Fruit fly (Drosophila melanogaster) whole organism, prepupa: ENCODE results near the gene Syx18.

ENCODE experiments used
- Blimp-1 ChIP-seq: fragments of 200-800 bp; sonication (Bioruptor generic); optimal IDR thresholded peaks from 3 replicates; lab custom pipeline; 2017; ENCODE audit warnings: missing biosample characterization, missing genetic modification characterization, mild to moderate bottlenecking, moderate library complexity, missing genetic modification reagents
- CG10631 ChIP-seq: fragments of 200-800 bp; sonication (Bioruptor generic); optimal IDR thresholded peaks from 2 replicates; lab custom pipeline; 2016; ENCODE audit warnings: missing biosample characterization, missing genetic modification characterization
- CG10669 ChIP-seq: fragments of 200-800 bp; sonication (Bioruptor generic); optimal IDR thresholded peaks from 3 replicates; lab custom pipeline; 2018; ENCODE audit warnings: missing biosample characterization, mild to moderate bottlenecking, missing genetic modification characterization, moderate library complexity
- CG11294 ChIP-seq: fragments of 200-800 bp; sonication (Bioruptor generic); IDR thresholded peaks from 2 replicates; pipeline ENCODE4 v1.3.6; 2022; ENCODE audit warnings: missing biosample characterization, missing genetic modification characterization
- CG11762 ChIP-seq: fragments of 200-800 bp; sonication (Bioruptor generic); optimal IDR thresholded peaks from 3 replicates; lab custom pipeline; 2016; ENCODE audit warnings: missing biosample characterization, missing genetic modification characterization; ENCODE audit not compliant: insufficient read depth
- CG11902 ChIP-seq: fragments of 200-800 bp; sonication (Bioruptor generic); optimal IDR thresholded peaks from 3 replicates; lab custom pipeline; 2016; ENCODE audit warnings: missing biosample characterization, missing genetic modification characterization
- CG15336 ChIP-seq: fragments of 200-800 bp; sonication (Bioruptor generic); IDR thresholded peaks from 2 replicates; pipeline ENCODE4 v1.3.6; 2022; ENCODE audit warnings: missing biosample characterization, missing genetic modification characterization
- CG16779 ChIP-seq: fragments of 200-800 bp; sonication (Bioruptor generic); optimal IDR thresholded peaks from 3 replicates; lab custom pipeline; 2017; ENCODE audit warnings: missing biosample characterization, mild to moderate bottlenecking, missing genetic modification characterization
- CG3032 ChIP-seq: fragments of 200-800 bp; optimal IDR thresholded peaks from 2 replicates; lab custom pipeline; 2019; ENCODE audit warnings: missing biosample characterization, mild to moderate bottlenecking, missing genetic modification characterization, moderate library complexity
- CG31627 ChIP-seq: fragments of 200-800 bp; sonication (Bioruptor generic); optimal IDR thresholded peaks from 3 replicates; lab custom pipeline; 2016; ENCODE audit warnings: missing biosample characterization, missing genetic modification characterization
- CG4318 ChIP-seq: fragments of 200-800 bp; sonication (Bioruptor generic); optimal IDR thresholded peaks from 3 replicates; lab custom pipeline; 2017; ENCODE audit warnings: missing biosample characterization, mild to moderate bottlenecking, missing genetic modification characterization
- CG6276 ChIP-seq: fragments of 200-800 bp; sonication (Bioruptor generic); optimal IDR thresholded peaks from 2 replicates; lab custom pipeline; 2017; ENCODE audit warnings: missing biosample characterization, mild to moderate bottlenecking, missing genetic modification characterization
- CG6792 ChIP-seq: fragments of 200-800 bp; sonication (Bioruptor generic); optimal IDR thresholded peaks from 3 replicates; lab custom pipeline; 2016; ENCODE audit warnings: missing biosample characterization, missing genetic modification characterization
- CG6808 ChIP-seq: fragments of 200-800 bp; sonication (Bioruptor generic); optimal IDR thresholded peaks from 3 replicates; lab custom pipeline; 2017; ENCODE audit warnings: missing biosample characterization, missing genetic modification characterization, mild to moderate bottlenecking, moderate library complexity, missing genetic modification reagents
- CG6854 ChIP-seq: fragments of 200-800 bp; sonication (Bioruptor generic); optimal IDR thresholded peaks from 2 replicates; lab custom pipeline; 2017; ENCODE audit warnings: missing biosample characterization, mild to moderate bottlenecking, missing genetic modification characterization
- CG7368 ChIP-seq: fragments of 200-800 bp; sonication (Bioruptor generic); optimal IDR thresholded peaks from 3 replicates; lab custom pipeline; 2016; ENCODE audit warnings: missing biosample characterization, missing genetic modification characterization
- CG8319 ChIP-seq: fragments of 200-800 bp; sonication (Bioruptor generic); optimal IDR thresholded peaks from 3 replicates; lab custom pipeline; 2016; ENCODE audit warnings: missing biosample characterization, missing genetic modification characterization
- CG8632 ChIP-seq: fragments of 200-800 bp; sonication (Bioruptor generic); optimal IDR thresholded peaks from 3 replicates; lab custom pipeline; 2016; ENCODE audit warnings: missing biosample characterization, missing genetic modification characterization
- CG9139 ChIP-seq: fragments of 200-800 bp; sonication (Bioruptor generic); optimal IDR thresholded peaks from 3 replicates; lab custom pipeline; 2017; ENCODE audit warnings: missing biosample characterization, mild to moderate bottlenecking, missing genetic modification characterization
- Eip75B ChIP-seq: fragments of 200-800 bp; sonication (Bioruptor generic); optimal IDR thresholded peaks from 3 replicates; lab custom pipeline; 2016; ENCODE audit warnings: missing biosample characterization, missing genetic modification characterization
- Eip78C ChIP-seq: fragments of 200-800 bp; sonication (Bioruptor generic); peaks from one replicate; lab custom pipeline; 2016; ENCODE audit warnings: missing biosample characterization, missing genetic modification characterization
- Ets96B ChIP-seq: fragments of 200-800 bp; optimal IDR thresholded peaks from 2 replicates; lab custom pipeline; 2019; ENCODE audit warnings: missing biosample characterization, mild to moderate bottlenecking, missing genetic modification characterization, moderate library complexity
- Hr38 ChIP-seq: sonication (Bioruptor generic); optimal IDR thresholded peaks from 2 replicates; lab custom pipeline; 2016; ENCODE audit warnings: missing biosample characterization, missing genetic modification characterization
- Hr4 ChIP-seq: fragments of 200-800 bp; sonication (Bioruptor generic); optimal IDR thresholded peaks from 3 replicates; lab custom pipeline; 2016; ENCODE audit warnings: missing biosample characterization, missing genetic modification characterization
- Lpt ChIP-seq: fragments of 200-800 bp; sonication (Bioruptor generic); optimal IDR thresholded peaks from 3 replicates; lab custom pipeline; 2016; ENCODE audit warnings: missing biosample characterization, missing genetic modification characterization
- Met ChIP-seq: fragments of 200-800 bp; sonication (Bioruptor generic); optimal IDR thresholded peaks from 3 replicates; lab custom pipeline; 2016; ENCODE audit warnings: missing biosample characterization, missing genetic modification characterization
- OdsH ChIP-seq: fragments of 200-800 bp; sonication (Bioruptor generic); optimal IDR thresholded peaks from 3 replicates; lab custom pipeline; 2016; ENCODE audit warnings: missing biosample characterization, missing genetic modification characterization
- Smox ChIP-seq: fragments of 200-800 bp; sonication (Bioruptor generic); optimal IDR thresholded peaks from 3 replicates; lab custom pipeline; 2016; ENCODE audit warnings: missing biosample characterization, missing genetic modification characterization
- Sox14 ChIP-seq: fragments of 200-800 bp; sonication (Bioruptor generic); optimal IDR thresholded peaks from 3 replicates; lab custom pipeline; 2016; ENCODE audit warnings: missing biosample characterization, missing genetic modification characterization
- Sox15 ChIP-seq: fragments of 200-800 bp; sonication (Bioruptor generic); optimal IDR thresholded peaks from 3 replicates; lab custom pipeline; 2016; ENCODE audit warnings: missing biosample characterization, missing genetic modification characterization
- achi ChIP-seq: fragments of 200-800 bp; sonication (Bioruptor generic); optimal IDR thresholded peaks from 3 replicates; lab custom pipeline; 2016; ENCODE audit warnings: missing biosample characterization, missing genetic modification characterization
- acj6 ChIP-seq: fragments of 200-800 bp; sonication (Bioruptor generic); optimal IDR thresholded peaks from 3 replicates; lab custom pipeline; 2016; ENCODE audit warnings: missing biosample characterization, missing genetic modification characterization
- cyc ChIP-seq: fragments of 200-800 bp; sonication (Bioruptor generic); optimal IDR thresholded peaks from 3 replicates; lab custom pipeline; 2016; ENCODE audit warnings: missing biosample characterization, missing genetic modification characterization
- dsx ChIP-seq: fragments of 200-800 bp; optimal IDR thresholded peaks from 3 replicates; lab custom pipeline; 2019; ENCODE audit warnings: missing biosample characterization, mild to moderate bottlenecking, missing genetic modification characterization, moderate library complexity; ENCODE audit not compliant: poor library complexity, severe bottlenecking
- esn ChIP-seq: fragments of 200-800 bp; sonication (Bioruptor generic); optimal IDR thresholded peaks from 2 replicates; lab custom pipeline; 2016; ENCODE audit warnings: missing biosample characterization, mild to moderate bottlenecking, missing genetic modification characterization, moderate library complexity
- fd59A ChIP-seq: fragments of 200-800 bp; sonication (Bioruptor generic); optimal IDR thresholded peaks from 2 replicates; lab custom pipeline; 2017; ENCODE audit warnings: missing biosample characterization, mild to moderate bottlenecking, missing genetic modification characterization, missing genetic modification reagents
- fd85E ChIP-seq: fragments of 200-800 bp; sonication (Bioruptor generic); optimal IDR thresholded peaks from 3 replicates; lab custom pipeline; 2016; ENCODE audit warnings: missing biosample characterization, missing genetic modification characterization
- fkh ChIP-seq: fragments of 200-800 bp; sonication (Bioruptor generic); optimal IDR thresholded peaks from 3 replicates; lab custom pipeline; 2017; ENCODE audit warnings: missing biosample characterization, mild to moderate bottlenecking, missing genetic modification characterization, moderate library complexity
- lz ChIP-seq: fragments of 200-800 bp; sonication (Bioruptor generic); optimal IDR thresholded peaks from 3 replicates; lab custom pipeline; 2016; ENCODE audit warnings: missing biosample characterization, missing genetic modification characterization
- net ChIP-seq: fragments of 200-800 bp; sonication (Bioruptor generic); optimal IDR thresholded peaks from 3 replicates; lab custom pipeline; 2016; ENCODE audit warnings: missing biosample characterization, missing genetic modification characterization
- salr ChIP-seq, 2 experiments: fragments of 200-800 bp; sonication (Bioruptor generic); optimal IDR thresholded peaks; 3 replicates each; lab custom pipeline; 2016 to 2018; ENCODE audit warnings: missing biosample characterization in 2 of 2, missing genetic modification characterization in 2 of 2, mild to moderate bottlenecking in 1 of 2
- spab ChIP-seq: fragments of 200-800 bp; sonication (Bioruptor generic); optimal IDR thresholded peaks from 2 replicates; lab custom pipeline; 2017; ENCODE audit warnings: missing biosample characterization, mild to moderate bottlenecking, missing genetic modification characterization, missing genetic modification reagents
- ss ChIP-seq, 2 experiments: fragments of 200-800 bp; sonication (Bioruptor generic); optimal IDR thresholded peaks; 2 replicates in 1 of 2; 3 replicates in 1 of 2; lab custom pipeline; 2017 to 2018; ENCODE audit warnings: mild to moderate bottlenecking in 2 of 2, missing biosample characterization in 2 of 2, missing genetic modification characterization in 2 of 2, moderate library complexity in 1 of 2
- vri ChIP-seq: fragments of 200-800 bp; sonication (Bioruptor generic); optimal IDR thresholded peaks from 3 replicates; lab custom pipeline; 2016; ENCODE audit warnings: missing biosample characterization, mild to moderate bottlenecking, missing genetic modification characterization

Gene Syx18

DNA sequence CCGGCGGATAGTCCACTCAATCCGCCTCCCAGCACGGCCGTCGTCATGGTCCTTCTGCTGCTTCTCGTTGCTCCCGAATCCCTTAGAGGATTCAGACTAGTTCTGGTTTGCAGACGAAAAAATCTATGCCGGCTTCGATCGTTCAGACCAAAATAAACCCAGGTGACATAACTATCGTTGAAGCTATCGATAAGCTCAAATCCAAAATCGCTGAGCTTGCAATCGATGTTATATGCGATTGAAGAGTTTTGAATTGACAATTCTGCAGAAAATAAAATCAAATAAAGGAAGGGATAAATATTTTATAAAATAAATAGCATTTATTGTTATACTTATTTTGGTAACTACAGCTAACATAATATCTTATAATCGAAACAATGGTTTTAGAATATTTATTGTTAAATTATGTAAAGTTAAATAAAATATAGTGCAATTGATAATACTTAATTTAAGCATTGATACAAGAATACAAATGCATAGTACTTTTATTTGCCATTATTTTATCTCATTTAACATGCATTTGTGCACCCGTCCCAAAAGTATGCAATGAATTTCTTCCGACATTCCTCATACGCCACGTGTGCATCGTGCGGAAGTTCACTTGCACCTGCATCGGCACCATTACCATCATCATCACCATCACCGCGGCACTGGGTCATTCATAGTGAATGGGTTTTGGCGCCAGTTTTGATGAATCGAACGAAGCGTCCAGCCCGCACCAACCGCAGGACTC, 36.5 kb upstream of the Syx18 start, which contains the start of gene Ppox:
Gene Ppox, minus strand, starts transcription at position 173 of the 733 bp plus-strand sequence.
- TF ChIP-seq lz = no peak
- peak; percentile 57 for TF ChIP-seq achi (GFP tag; lab: Kevin White, UChicago)
- peak; percentile 56 for TF ChIP-seq Eip78C (GFP tag; lab: Kevin White, UChicago)
- TF ChIP-seq, all 60 proteins: peak for 2

DNA sequence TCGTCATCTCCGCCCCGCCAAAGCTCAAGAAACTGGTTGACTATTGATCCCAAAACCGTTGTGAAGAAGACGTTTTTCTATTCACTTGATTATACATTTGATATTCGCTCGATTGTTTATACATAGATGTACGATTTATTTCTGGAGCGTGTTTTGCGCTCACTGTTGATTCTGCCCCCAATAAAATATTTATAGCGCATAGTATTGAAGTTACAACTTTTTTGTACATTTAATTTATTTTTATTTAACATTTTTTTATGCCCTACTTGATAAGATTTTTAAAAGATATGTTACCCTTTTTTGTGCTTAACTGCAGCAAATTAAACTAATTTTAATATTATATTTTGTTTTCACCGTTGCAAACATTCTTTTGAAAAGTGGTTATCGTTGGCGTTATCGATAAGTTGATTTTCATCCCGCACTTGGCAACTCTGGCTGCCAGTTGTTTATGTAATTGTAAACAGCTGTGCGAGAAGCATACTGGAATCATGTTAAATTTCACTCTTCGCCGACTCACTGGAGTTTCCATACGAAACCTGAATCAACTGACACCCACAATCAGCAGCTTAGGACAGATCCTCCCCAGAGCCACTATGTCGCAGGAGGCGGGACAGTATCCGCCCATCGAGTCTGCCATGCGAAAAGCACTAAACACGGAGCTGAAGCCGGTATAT, 33.9 kb upstream of the Syx18 start, which contains the start of gene CG31126:
Gene CG31126, plus strand, starts transcription at position 449 of the 674 bp plus-strand sequence.
- no peak for TF ChIP-seq lz
- TF ChIP-seq CG6808 = no peak
- no peak for TF ChIP-seq Smox
- TF ChIP-seq Hr38 (GFP tag; lab: Kevin White, UChicago) = no peak
- TF ChIP-seq, all 60 proteins: peak for 0

dm6 chr3R:24654770-24655322, 29.5 kb upstream of the Syx18 start, which contains the start of the genes CG31125 and CG6695:
TSS of gene CG31125 (minus strand) at chr3R:24654820.
TSS of gene CG6695 (plus strand) at chr3R:24655160.
- no peak for TF ChIP-seq Met (GFP tag; lab: Kevin White, UChicago)
- TF ChIP-seq Blimp-1 (GFP tag; lab: Kevin White, UChicago) = no peak
- TF ChIP-seq CG6276 (GFP tag; lab: Kevin White, UChicago) = no peak
- no peak for TF ChIP-seq Smox
- TF ChIP-seq ss (GFP tag; optimal IDR thresholded peaks at IDR 0.05; lab: Kevin White, UChicago) = no peak
- no peak for TF ChIP-seq vri
- TF ChIP-seq Ets96B (tag; lab: Kevin White, UChicago) = no peak
- no peak for TF ChIP-seq CG8319 (GFP tag; lab: Kevin White, UChicago)
- peak; percentile 45 for TF ChIP-seq lz
- no peak for TF ChIP-seq Lpt (GFP tag; lab: Kevin White, UChicago)
- no peak for TF ChIP-seq CG10669 (GFP tag; lab: Kevin White, UChicago)
- TF ChIP-seq CG11294 (GFP tag; lab: Robert Waterston, UW) = no peak
- TF ChIP-seq Eip75B = no peak
- TF ChIP-seq fkh (GFP tag; lab: Kevin White, UChicago) = no peak
- peak; percentile 88 for TF ChIP-seq achi (GFP tag; lab: Kevin White, UChicago)
- TF ChIP-seq Sox14 = no peak
- no peak for TF ChIP-seq CG4318 (GFP tag; lab: Kevin White, UChicago)
- no peak for TF ChIP-seq CG6854
- TF ChIP-seq esn (GFP tag; lab: Kevin White, UChicago) = peak; percentile 56
- TF ChIP-seq Hr4 (GFP tag; lab: Kevin White, UChicago) = no peak
- no peak for TF ChIP-seq CG9139 (GFP tag; lab: Kevin White, UChicago)
- TF ChIP-seq fd85E = no peak
- TF ChIP-seq CG3032 (tag; lab: Kevin White, UChicago) = peak; percentile 38
- no peak for TF ChIP-seq CG7368
- TF ChIP-seq CG16779 (tag; lab: Kevin White, UChicago) = no peak
- TF ChIP-seq net (GFP tag; lab: Kevin White, UChicago) = no peak
- no peak for TF ChIP-seq CG6792 (GFP tag; lab: Kevin White, UChicago)
- no peak for TF ChIP-seq CG6808
- no peak for TF ChIP-seq CG10631
- TF ChIP-seq CG11762 (GFP tag; lab: Kevin White, UChicago) = no peak
- TF ChIP-seq Sox15 (GFP tag; lab: Kevin White, UChicago) = peak; percentile 2
- TF ChIP-seq cyc (GFP tag; lab: Kevin White, UChicago) = peak; percentile 33
- peak; percentile 61 for TF ChIP-seq CG31627 (GFP tag; lab: Kevin White, UChicago)
- TF ChIP-seq CG8632 (GFP tag; lab: Kevin White, UChicago) = no peak
- TF ChIP-seq fd59A (GFP tag; lab: Kevin White, UChicago) = no peak
- no peak for TF ChIP-seq acj6 (GFP tag; lab: Kevin White, UChicago)
- TF ChIP-seq salr (GFP tag; optimal IDR thresholded peaks at IDR 0.05; lab: Kevin White, UChicago) = no peak
- TF ChIP-seq OdsH (GFP tag; lab: Kevin White, UChicago) = no peak
- TF ChIP-seq CG11902 (GFP tag; lab: Kevin White, UChicago) = no peak
- no peak for TF ChIP-seq Eip78C (GFP tag; lab: Kevin White, UChicago)
- no peak for TF ChIP-seq spab (GFP tag; lab: Kevin White, UChicago)
- TF ChIP-seq dsx (GFP tag; lab: Kevin White, UChicago) = no peak
- no peak for TF ChIP-seq CG15336 (GFP tag; lab: Robert Waterston, UW)
